Fruit fly (Drosophila melanogaster) whole organism, prepupa: Measurements from ENCODE around the gene CG32318.

Experiments used
- Blimp-1 ChIP-seq: fragments of 200-800 bp; sonication (Bioruptor generic); optimal IDR thresholded peaks from 3 replicates; lab custom pipeline; 2017; ENCODE audit warnings: missing biosample characterization, missing genetic modification characterization, mild to moderate bottlenecking, moderate library complexity, missing genetic modification reagents
- CG10669 ChIP-seq: fragments of 200-800 bp; sonication (Bioruptor generic); optimal IDR thresholded peaks from 3 replicates; lab custom pipeline; 2018; ENCODE audit warnings: missing biosample characterization, mild to moderate bottlenecking, missing genetic modification characterization, moderate library complexity
- CG11294 ChIP-seq: fragments of 200-800 bp; sonication (Bioruptor generic); IDR thresholded peaks from 2 replicates; pipeline ENCODE4 v1.3.6; 2022; ENCODE audit warnings: missing biosample characterization, missing genetic modification characterization
- CG11902 ChIP-seq: fragments of 200-800 bp; sonication (Bioruptor generic); optimal IDR thresholded peaks from 3 replicates; lab custom pipeline; 2016; ENCODE audit warnings: missing biosample characterization, missing genetic modification characterization
- CG15336 ChIP-seq: fragments of 200-800 bp; sonication (Bioruptor generic); IDR thresholded peaks from 2 replicates; pipeline ENCODE4 v1.3.6; 2022; ENCODE audit warnings: missing biosample characterization, missing genetic modification characterization
- CG1621 ChIP-seq: fragments of 200-800 bp; sonication (Bioruptor generic); optimal IDR thresholded peaks from 3 replicates; lab custom pipeline; 2018; ENCODE audit warnings: missing biosample characterization, mild to moderate bottlenecking, missing genetic modification characterization
- CG16779 ChIP-seq: fragments of 200-800 bp; sonication (Bioruptor generic); optimal IDR thresholded peaks from 3 replicates; lab custom pipeline; 2017; ENCODE audit warnings: missing biosample characterization, mild to moderate bottlenecking, missing genetic modification characterization
- CG3032 ChIP-seq: fragments of 200-800 bp; optimal IDR thresholded peaks from 2 replicates; lab custom pipeline; 2019; ENCODE audit warnings: missing biosample characterization, mild to moderate bottlenecking, missing genetic modification characterization, moderate library complexity
- CG31627 ChIP-seq: fragments of 200-800 bp; sonication (Bioruptor generic); optimal IDR thresholded peaks from 3 replicates; lab custom pipeline; 2016; ENCODE audit warnings: missing biosample characterization, missing genetic modification characterization
- CG32006 ChIP-seq: fragments of 200-800 bp; sonication (Bioruptor generic); optimal IDR thresholded peaks from 3 replicates; lab custom pipeline; 2017; ENCODE audit warnings: missing biosample characterization, mild to moderate bottlenecking, missing genetic modification characterization
- CG4318 ChIP-seq: fragments of 200-800 bp; sonication (Bioruptor generic); optimal IDR thresholded peaks from 3 replicates; lab custom pipeline; 2017; ENCODE audit warnings: missing biosample characterization, mild to moderate bottlenecking, missing genetic modification characterization
- CG6163 ChIP-seq: fragments of 200-800 bp; sonication (Bioruptor generic); IDR thresholded peaks from 3 replicates; pipeline ENCODE4 v1.3.6; 2022; ENCODE audit warnings: missing biosample characterization, missing genetic modification characterization
- CG6792 ChIP-seq: fragments of 200-800 bp; sonication (Bioruptor generic); optimal IDR thresholded peaks from 3 replicates; lab custom pipeline; 2016; ENCODE audit warnings: missing biosample characterization, missing genetic modification characterization
- CG8119 ChIP-seq: fragments of 200-800 bp; sonication (Bioruptor generic); IDR thresholded peaks from 3 replicates; pipeline ENCODE4 v1.3.6; 2022; ENCODE audit warnings: missing biosample characterization, missing genetic modification characterization
- CG8319 ChIP-seq: fragments of 200-800 bp; sonication (Bioruptor generic); optimal IDR thresholded peaks from 3 replicates; lab custom pipeline; 2016; ENCODE audit warnings: missing biosample characterization, missing genetic modification characterization
- Eip75B ChIP-seq: fragments of 200-800 bp; sonication (Bioruptor generic); optimal IDR thresholded peaks from 3 replicates; lab custom pipeline; 2016; ENCODE audit warnings: missing biosample characterization, missing genetic modification characterization
- Eip93F ChIP-seq: fragments of 200-800 bp; sonication (Bioruptor generic); optimal IDR thresholded peaks from 2 replicates; lab custom pipeline; 2016; ENCODE audit warnings: missing biosample characterization, mild to moderate bottlenecking, missing genetic modification characterization
- Ets21C ChIP-seq: fragments of 200-800 bp; sonication (Bioruptor generic); optimal IDR thresholded peaks from 3 replicates; lab custom pipeline; 2016; ENCODE audit warnings: missing biosample characterization, missing genetic modification characterization
- Gug ChIP-seq: fragments of 200-800 bp; sonication (Bioruptor generic); IDR thresholded peaks from 2 replicates; pipeline ENCODE4 v1.3.6; 2022; ENCODE audit warnings: missing biosample characterization, missing genetic modification characterization
- Hr38 ChIP-seq: sonication (Bioruptor generic); optimal IDR thresholded peaks from 2 replicates; lab custom pipeline; 2016; ENCODE audit warnings: missing biosample characterization, missing genetic modification characterization
- Hr39 ChIP-seq: fragments of 200-800 bp; sonication (Bioruptor generic); optimal IDR thresholded peaks from 2 replicates; lab custom pipeline; 2016; ENCODE audit warnings: missing biosample characterization, missing genetic modification characterization
- Lpt ChIP-seq: fragments of 200-800 bp; sonication (Bioruptor generic); optimal IDR thresholded peaks from 3 replicates; lab custom pipeline; 2016; ENCODE audit warnings: missing biosample characterization, missing genetic modification characterization
- OdsH ChIP-seq: fragments of 200-800 bp; sonication (Bioruptor generic); optimal IDR thresholded peaks from 3 replicates; lab custom pipeline; 2016; ENCODE audit warnings: missing biosample characterization, missing genetic modification characterization
- Sox102F ChIP-seq: fragments of 200-800 bp; sonication (Bioruptor generic); optimal IDR thresholded peaks from 2 replicates; lab custom pipeline; 2016; ENCODE audit warnings: missing biosample characterization, mild to moderate bottlenecking, missing genetic modification characterization
- Sox15 ChIP-seq: fragments of 200-800 bp; sonication (Bioruptor generic); optimal IDR thresholded peaks from 3 replicates; lab custom pipeline; 2016; ENCODE audit warnings: missing biosample characterization, missing genetic modification characterization
- achi ChIP-seq: fragments of 200-800 bp; sonication (Bioruptor generic); optimal IDR thresholded peaks from 3 replicates; lab custom pipeline; 2016; ENCODE audit warnings: missing biosample characterization, missing genetic modification characterization
- acj6 ChIP-seq: fragments of 200-800 bp; sonication (Bioruptor generic); optimal IDR thresholded peaks from 3 replicates; lab custom pipeline; 2016; ENCODE audit warnings: missing biosample characterization, missing genetic modification characterization
- cyc ChIP-seq: fragments of 200-800 bp; sonication (Bioruptor generic); optimal IDR thresholded peaks from 3 replicates; lab custom pipeline; 2016; ENCODE audit warnings: missing biosample characterization, missing genetic modification characterization
- dsx ChIP-seq: fragments of 200-800 bp; optimal IDR thresholded peaks from 3 replicates; lab custom pipeline; 2019; ENCODE audit warnings: missing biosample characterization, mild to moderate bottlenecking, missing genetic modification characterization, moderate library complexity; ENCODE audit not compliant: poor library complexity, severe bottlenecking
- esn ChIP-seq: fragments of 200-800 bp; sonication (Bioruptor generic); optimal IDR thresholded peaks from 2 replicates; lab custom pipeline; 2016; ENCODE audit warnings: missing biosample characterization, mild to moderate bottlenecking, missing genetic modification characterization, moderate library complexity
- pdm3 ChIP-seq: fragments of 200-800 bp; sonication (Bioruptor generic); optimal IDR thresholded peaks from 3 replicates; lab custom pipeline; 2016; ENCODE audit warnings: missing biosample characterization, missing genetic modification characterization
- spab ChIP-seq: fragments of 200-800 bp; sonication (Bioruptor generic); optimal IDR thresholded peaks from 2 replicates; lab custom pipeline; 2017; ENCODE audit warnings: missing biosample characterization, mild to moderate bottlenecking, missing genetic modification characterization, missing genetic modification reagents
- ss ChIP-seq, 2 experiments: fragments of 200-800 bp; sonication (Bioruptor generic); optimal IDR thresholded peaks; 2 replicates in 1 of 2; 3 replicates in 1 of 2; lab custom pipeline; 2017 to 2018; ENCODE audit warnings: mild to moderate bottlenecking in 2 of 2, missing biosample characterization in 2 of 2, missing genetic modification characterization in 2 of 2, moderate library complexity in 1 of 2
- topi ChIP-seq: fragments of 200-800 bp; sonication (Bioruptor generic); optimal IDR thresholded peaks from 3 replicates; lab custom pipeline; 2016; ENCODE audit warnings: missing biosample characterization, missing genetic modification characterization
- vri ChIP-seq: fragments of 200-800 bp; sonication (Bioruptor generic); optimal IDR thresholded peaks from 3 replicates; lab custom pipeline; 2016; ENCODE audit warnings: missing biosample characterization, mild to moderate bottlenecking, missing genetic modification characterization

CG32318 gene

DNA sequence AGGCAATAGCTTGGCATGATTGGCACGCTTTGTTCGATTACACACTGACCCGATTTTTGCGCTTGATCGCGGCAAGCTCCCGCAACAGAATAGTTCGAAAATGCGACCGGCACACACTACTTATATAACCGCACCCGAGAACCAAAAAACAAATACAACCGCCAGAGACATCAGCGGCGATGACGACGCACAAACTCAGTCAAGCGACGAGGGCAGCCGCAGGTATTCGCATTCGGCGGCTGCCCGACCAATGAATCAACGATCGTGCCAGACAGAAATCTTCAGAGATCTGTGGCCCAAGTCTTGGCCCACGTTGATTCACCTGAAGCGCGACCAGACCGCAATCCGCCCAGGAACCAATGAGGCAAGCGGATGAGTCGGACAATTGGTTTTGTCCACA lies 8.5 kb downstream of the CG32318 start, which contains the start of gene CG9192:
CG9192 (minus strand) TSS at position 101 of the 400 bp plus-strand sequence.
- TF ChIP-seq CG6792 (no peak), Eip93F (GFP tag; lab: Kevin White, UChicago) (no peak), CG4318 (no peak), spab (GFP tag; lab: Kevin White, UChicago) (no peak), CG15336 (GFP tag; lab: Robert Waterston, UW) (no peak), OdsH (GFP tag; lab: Kevin White, UChicago) (no peak), Gug (GFP tag; lab: Robert Waterston, UW) (no peak), CG16779 (tag; lab: Kevin White, UChicago) (no peak), ss (GFP tag; optimal IDR thresholded peaks at IDR 0.05; lab: Kevin White, UChicago) (no peak), CG32006 (GFP tag; lab: Kevin White, UChicago) (no peak), Hr38 (GFP tag; lab: Kevin White, UChicago) (no peak), Blimp-1 (GFP tag; lab: Kevin White, UChicago) (no peak), Eip75B (no peak), pdm3 (GFP tag; lab: Kevin White, UChicago) (no peak), dsx (GFP tag; lab: Kevin White, UChicago) (no peak), Ets21C (GFP tag; lab: Kevin White, UChicago) (no peak)

DNA sequence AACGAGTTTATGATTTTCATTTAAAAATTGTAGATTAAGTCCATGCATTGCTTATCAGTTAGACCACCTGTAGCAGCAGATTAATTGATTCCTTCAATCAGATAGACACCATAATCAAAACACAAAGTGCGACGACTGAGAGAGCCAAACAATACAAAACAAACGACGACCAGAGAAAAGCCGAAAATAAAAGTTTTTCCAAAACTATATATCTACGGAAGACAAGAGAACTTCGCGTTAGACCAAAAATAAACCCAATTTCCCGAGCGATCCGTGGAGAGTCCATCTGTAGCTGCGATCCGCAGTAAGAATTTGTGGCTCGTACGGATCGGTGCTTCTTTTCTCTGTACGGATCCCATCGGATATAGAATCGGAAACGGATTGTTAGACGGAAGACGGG lies 11.3 kb downstream of the CG32318 start, which contains the start of gene galene:
galene (plus strand) TSS at position 301 of the 400 bp plus-strand sequence.
- TF ChIP-seq Lpt (no peak), CG3032 (tag; lab: Kevin White, UChicago) (no peak), Sox15 (GFP tag; lab: Kevin White, UChicago) (no peak), CG1621 (tag; lab: Kevin White, UChicago) (no peak), CG31627 (GFP tag; lab: Kevin White, UChicago) (no peak), topi (GFP tag; lab: Kevin White, UChicago) (no peak), acj6 (GFP tag; lab: Kevin White, UChicago) (no peak), CG11294 (GFP tag; lab: Robert Waterston, UW) (no peak), Blimp-1 (GFP tag; lab: Kevin White, UChicago) (no peak), CG10669 (GFP tag; lab: Kevin White, UChicago) (no peak), achi (GFP tag; lab: Kevin White, UChicago) (no peak)

DNA sequence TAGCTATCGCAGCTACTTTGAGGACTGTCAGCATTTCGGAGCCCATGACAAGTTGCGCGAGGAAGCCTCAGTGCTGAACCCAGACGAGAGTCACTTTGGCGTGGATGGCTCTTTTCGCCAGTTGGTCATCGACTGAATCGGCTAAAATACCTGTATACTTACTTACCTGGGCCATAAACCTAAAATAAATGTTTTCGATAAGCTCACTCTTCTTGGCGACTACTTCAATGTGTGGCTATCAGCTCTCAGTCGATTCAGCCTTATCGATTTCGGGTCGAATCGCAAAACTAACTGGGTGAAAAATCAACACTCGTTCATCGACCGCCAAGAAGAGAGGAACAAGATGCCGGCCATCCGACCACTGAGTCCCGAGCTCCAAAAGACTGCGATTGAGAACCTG lies 12.9 kb downstream of the CG32318 start, which contains the start of gene CG33966:
CG33966 (plus strand) TSS at position 301 of the 400 bp plus-strand sequence.
- no peak for TF ChIP-seq esn
- no peak for TF ChIP-seq CG6792
- no peak for TF ChIP-seq OdsH (GFP tag; lab: Kevin White, UChicago)
- TF ChIP-seq CG31627 (GFP tag; lab: Kevin White, UChicago) = no peak
- TF ChIP-seq ss (GFP tag; optimal IDR thresholded peaks at IDR 0.05; lab: Kevin White, UChicago) = no peak
- TF ChIP-seq CG8119 (GFP tag; lab: Robert Waterston, UW) = no peak
- TF ChIP-seq vri (GFP tag; lab: Kevin White, UChicago) = no peak
- TF ChIP-seq CG6163 (GFP tag; lab: Robert Waterston, UW) = no peak
- TF ChIP-seq Hr39 (GFP tag; lab: Kevin White, UChicago) = no peak
- no peak for TF ChIP-seq dsx (GFP tag; lab: Kevin White, UChicago)
- TF ChIP-seq CG8319 = no peak
- TF ChIP-seq CG11902 (GFP tag; lab: Kevin White, UChicago) = no peak
- no peak for TF ChIP-seq spab (GFP tag; lab: Kevin White, UChicago)
- TF ChIP-seq Lpt = no peak
- TF ChIP-seq cyc (GFP tag; lab: Kevin White, UChicago) = no peak
- no peak for TF ChIP-seq Sox102F (GFP tag; lab: Kevin White, UChicago)
- no peak for TF ChIP-seq topi (GFP tag; lab: Kevin White, UChicago)
- TF ChIP-seq acj6 (GFP tag; lab: Kevin White, UChicago) = no peak
- no peak for TF ChIP-seq Gug (GFP tag; lab: Robert Waterston, UW)
- TF ChIP-seq, all 60 proteins: peak for 0
